Worm (Caenorhabditis elegans): ENCODE data around the gene nsph-3.1.

Gene nsph-3.1

ce11 chrIV:10935336-10935735 is 14.3 kb upstream of the nsph-3.1 start (continued):
- TF ChIP-seq tbx-2 (tag; optimal IDR thresholded peaks at IDR 0.05) (peak; percentile 26), sdc-2 (tag; optimal IDR thresholded peaks at IDR 0.05) (no peak), npax-4 (tag; optimal IDR thresholded peaks at IDR 0.05) (no peak), Y22D7AL.16 (tag; optimal IDR thresholded peaks at IDR 0.05) (no peak), fax-1 (tag; optimal IDR thresholded peaks at IDR 0.05) (peak; percentile 33), unc-86 (tag; optimal IDR thresholded peaks at IDR 0.05) (no peak), K09A11.1 (tag; optimal IDR thresholded peaks at IDR 0.05; ENCODE audit: insufficient read depth) (no peak), unc-55 (GFP tag; optimal IDR thresholded peaks at IDR 0.05) (peak; percentile 94), nfya-1 (tag; optimal IDR thresholded peaks at IDR 0.05) (peak; percentile 50), C08G9.2 (tag; optimal IDR thresholded peaks at IDR 0.05) (no peak), gmeb-2 (tag; optimal IDR thresholded peaks at IDR 0.05) (no peak), ceh-9 (tag; optimal IDR thresholded peaks at IDR 0.05) (no peak), pag-3 (tag; optimal IDR thresholded peaks at IDR 0.05; ENCODE audit: borderline replicate concordance) (no peak), ceh-48 (tag; optimal IDR thresholded peaks at IDR 0.05) (peak; percentile 6), elt-4 (tag; optimal IDR thresholded peaks at IDR 0.05) (no peak), lim-6 (tag; optimal IDR thresholded peaks at IDR 0.05) (no peak), hlh-13 (GFP tag; optimal IDR thresholded peaks at IDR 0.05) (no peak), lin-11 (tag; optimal IDR thresholded peaks at IDR 0.05) (no peak), ceh-6 (GFP tag; optimal IDR thresholded peaks at IDR 0.05) (no peak), unc-3 (GFP tag; conservative IDR thresholded peaks at IDR 0.05) (no peak), unc-3 (tag; optimal IDR thresholded peaks at IDR 0.05) (no peak), ceh-2 (tag; optimal IDR thresholded peaks at IDR 0.05) (no peak), ceh-22 (tag; optimal IDR thresholded peaks at IDR 0.05) (no peak), ceh-31 (tag; optimal IDR thresholded peaks at IDR 0.05) (peak; percentile 47), ttx-3 (tag; optimal IDR thresholded peaks at IDR 0.05) (no peak), hlh-15 (tag; optimal IDR thresholded peaks at IDR 0.05) (no peak), ama-1 (optimal IDR thresholded peaks at IDR 0.05) (no peak), madf-2 (tag; optimal IDR thresholded peaks at IDR 0.05) (no peak), pha-4 (tag; optimal IDR thresholded peaks at IDR 0.05) (no peak), pat-9 (tag; optimal IDR thresholded peaks at IDR 0.05) (no peak), rnt-1 (tag; optimal IDR thresholded peaks at IDR 0.05) (no peak)

- TF ChIP-seq nhr-232 (tag; optimal IDR thresholded peaks at IDR 0.05): no peak
- TF ChIP-seq ztf-16 (tag; optimal IDR thresholded peaks at IDR 0.05): no peak
- no peak for TF ChIP-seq sox-2 (GFP tag; IDR thresholded peaks at IDR 0.05)
- TF ChIP-seq che-1 (tag; optimal IDR thresholded peaks at IDR 0.05): no peak
- TF ChIP-seq elt-2 (tag; optimal IDR thresholded peaks at IDR 0.05): peak; percentile 37
- no peak for TF ChIP-seq syd-9 (tag; optimal IDR thresholded peaks at IDR 0.05)
- TF ChIP-seq K02D7.2 (tag; optimal IDR thresholded peaks at IDR 0.05): no peak
- no peak for TF ChIP-seq hlh-15 (tag; optimal IDR thresholded peaks at IDR 0.05)
- TF ChIP-seq pax-1 (tag; optimal IDR thresholded peaks at IDR 0.05): peak; percentile 29
- peak; percentile 69 for TF ChIP-seq unc-55 (GFP tag; optimal IDR thresholded peaks at IDR 0.05)
- peak; percentile 84 for TF ChIP-seq tbx-2 (tag; optimal IDR thresholded peaks at IDR 0.05)
- no peak for TF ChIP-seq gmeb-2 (tag; optimal IDR thresholded peaks at IDR 0.05)
- peak; percentile 90 for TF ChIP-seq ceh-18 (tag; optimal IDR thresholded peaks at IDR 0.05)
- no peak for TF ChIP-seq npax-4 (tag; optimal IDR thresholded peaks at IDR 0.05)
- peak; percentile 61 for TF ChIP-seq ref-2 (tag; optimal IDR thresholded peaks at IDR 0.05)
- peak; percentile 73 for TF ChIP-seq ceh-31 (tag; optimal IDR thresholded peaks at IDR 0.05)
- TF ChIP-seq C08G9.2 (tag; optimal IDR thresholded peaks at IDR 0.05): peak; percentile 34
- no peak for TF ChIP-seq ttx-3 (tag; optimal IDR thresholded peaks at IDR 0.05)
- no peak for TF ChIP-seq ceh-45 (GFP tag; IDR thresholded peaks at IDR 0.05)
- TF ChIP-seq pat-9 (tag; optimal IDR thresholded peaks at IDR 0.05): no peak
- no peak for TF ChIP-seq hlh-8 (tag; optimal IDR thresholded peaks at IDR 0.05)
- peak; percentile 85 for TF ChIP-seq ceh-34 (tag; optimal IDR thresholded peaks at IDR 0.05)
- no peak for TF ChIP-seq unc-86 (tag; optimal IDR thresholded peaks at IDR 0.05)
- peak; percentile 61 for TF ChIP-seq unc-42 (tag; optimal IDR thresholded peaks at IDR 0.05)
- no peak for TF ChIP-seq zip-5 (tag; optimal IDR thresholded peaks at IDR 0.05)
- peak; percentile 93 for TF ChIP-seq pros-1 (tag; optimal IDR thresholded peaks at IDR 0.05)
- no peak for TF ChIP-seq sdc-2 (tag; optimal IDR thresholded peaks at IDR 0.05)
- no peak for TF ChIP-seq tbx-7 (tag; optimal IDR thresholded peaks at IDR 0.05)
- no peak for TF ChIP-seq ceh-22 (tag; optimal IDR thresholded peaks at IDR 0.05)
- peak; percentile 100 for TF ChIP-seq hlh-30 (tag; optimal IDR thresholded peaks at IDR 0.05; ENCODE audit: insufficient read depth)
- no peak for TF ChIP-seq pha-4 (tag; optimal IDR thresholded peaks at IDR 0.05)
- TF ChIP-seq odd-2 (tag; optimal IDR thresholded peaks at IDR 0.05): no peak
- TF ChIP-seq ceh-30 (tag; optimal IDR thresholded peaks at IDR 0.05): no peak
Measured at ce11 chrIV:10935853-10936491, 13.6 kb upstream of the nsph-3.1 start, which contains the start of gene lgg-2. TSS of gene lgg-2 (minus strand) at chrIV:10935903.

Data from whole organism, late embryonic.